Worm (Caenorhabditis elegans): ENCODE data around the gene klp-6.

ce11 chrIII:4984444-4985086, 46.2 kb upstream of the klp-6 start, which contains the start of gene C27F2.7:
- TF ChIP-seq unc-39 (tag; optimal IDR thresholded peaks at IDR 0.05) (no peak), zag-1 (tag; optimal IDR thresholded peaks at IDR 0.05) (no peak), nhr-28 (tag; optimal IDR thresholded peaks at IDR 0.05) (no peak)

All from whole organism, L3 larva.